In genomic region chr3R:7265567-7266208, dm6 we compare ENCODE assay signal across 1 fruit fly cellular context.
TF ChIP-seq lines count a peak whose summit lies in the region.

Gene Gld, minus strand, starts transcription at chr3R:7265703.
Gene Syt4, plus strand, starts transcription at chr3R:7266065.

TF ChIP-seq in whole organism, embryonic, 481 proteins besides CTCF, POLR2A, EP300 and RAD21 (continued from another document):
- TF ChIP-seq Xbp1 (GFP tag; optimal IDR thresholded peaks at IDR 0.05; lab: Kevin White, UChicago) (no peak), hth (optimal IDR thresholded peaks at IDR 0.05; lab: Kevin White, UChicago) (no peak), tin (GFP tag; optimal IDR thresholded peaks at IDR 0.05; lab: Kevin White, UChicago) (no peak), CG17359 (tag; optimal IDR thresholded peaks at IDR 0.05; lab: Kevin White, UChicago) (no peak), HLH54F (GFP tag; optimal IDR thresholded peaks at IDR 0.05; lab: Kevin White, UChicago) (no peak), cato (GFP tag; optimal IDR thresholded peaks at IDR 0.05; lab: Kevin White, UChicago; ENCODE audit: borderline replicate concordance) (no peak), nerfin-1 (tag; optimal IDR thresholded peaks at IDR 0.05; lab: Kevin White, UChicago) (no peak), CG30020 (tag; optimal IDR thresholded peaks at IDR 0.05; lab: Kevin White, UChicago) (no peak), Awh (GFP tag; IDR thresholded peaks at IDR 0.05; lab: Robert Waterston, UW) (no peak), croc (GFP tag; conservative IDR thresholded peaks at IDR 0.05; lab: Robert Waterston, UW) (no peak), Spps (tag; optimal IDR thresholded peaks at IDR 0.05; lab: Kevin White, UChicago) (no peak), Optix (GFP tag; IDR thresholded peaks at IDR 0.05; lab: Robert Waterston, UW) (no peak), seq (GFP tag; IDR thresholded peaks at IDR 0.05; lab: Robert Waterston, UW) (0 out of 2 replicates have a peak, but pooled peaks have one; percentile 26), dysf (GFP tag; IDR thresholded peaks at IDR 0.05; lab: Robert Waterston, UW) (no peak), CG12299 (tag; optimal IDR thresholded peaks at IDR 0.05; lab: Kevin White, UChicago) (no peak), Lpt (GFP tag; optimal IDR thresholded peaks at IDR 0.05; lab: Kevin White, UChicago) (no peak), CG11695 (GFP tag; IDR thresholded peaks at IDR 0.05; lab: Robert Waterston, UW) (no peak), CG11093 (GFP tag; IDR thresholded peaks at IDR 0.05; lab: Robert Waterston, UW) (no peak), CG1647 (GFP tag; optimal IDR thresholded peaks at IDR 0.05; lab: Kevin White, UChicago) (no peak), Mrtf (GFP tag; IDR thresholded peaks at IDR 0.05; lab: Robert Waterston, UW) (no peak), NC2α (GFP tag; optimal IDR thresholded peaks at IDR 0.05; lab: Kevin White, UChicago) (no peak), Chrac-16 (GFP tag; optimal IDR thresholded peaks at IDR 0.05; lab: Kevin White, UChicago) (no peak), trem (tag; optimal IDR thresholded peaks at IDR 0.05; lab: Kevin White, UChicago) (no peak), Opbp (GFP tag; IDR thresholded peaks at IDR 0.05; lab: Robert Waterston, UW; ENCODE audit: partially characterized antibody) (no peak), luna (GFP tag; optimal IDR thresholded peaks at IDR 0.05; lab: Kevin White, UChicago) (no peak), tup (GFP tag; optimal IDR thresholded peaks at IDR 0.05; lab: Kevin White, UChicago) (no peak), dmrt99B (tag; optimal IDR thresholded peaks at IDR 0.05; lab: Kevin White, UChicago) (no peak), ro (GFP tag; IDR thresholded peaks at IDR 0.05; lab: Robert Waterston, UW) (no peak), Hmr (GFP tag; optimal IDR thresholded peaks at IDR 0.05; lab: Kevin White, UChicago) (no peak), CG34224 (GFP tag; IDR thresholded peaks at IDR 0.05; lab: Robert Waterston, UW; ENCODE audit: partially characterized antibody) (no peak), sr (GFP tag; IDR thresholded peaks at IDR 0.05; lab: Robert Waterston, UW) (no peak), CG43689 (GFP tag; IDR thresholded peaks at IDR 0.05; lab: Robert Waterston, UW) (no peak), CG6654 (GFP tag; optimal IDR thresholded peaks at IDR 0.05; lab: Kevin White, UChicago) (no peak), ewg (GFP tag; optimal IDR thresholded peaks at IDR 0.05; lab: Kevin White, UChicago) (peak; percentile 91), CG6791 (GFP tag; IDR thresholded peaks at IDR 0.05; lab: Robert Waterston, UW; ENCODE audit: partially characterized antibody) (no peak), gce (GFP tag; IDR thresholded peaks at IDR 0.05; lab: Robert Waterston, UW) (no peak), amos (GFP tag; IDR thresholded peaks at IDR 0.05; lab: Robert Waterston, UW; ENCODE audit: partially characterized antibody) (no peak), CG2875 (GFP tag; optimal IDR thresholded peaks at IDR 0.05; lab: Kevin White, UChicago) (no peak), CG33557 (GFP tag; optimal IDR thresholded peaks at IDR 0.05; lab: Kevin White, UChicago) (no peak), CG5180 (GFP tag; optimal IDR thresholded peaks at IDR 0.05; lab: Kevin White, UChicago) (no peak), odd (GFP tag; optimal IDR thresholded peaks at IDR 0.05; lab: Kevin White, UChicago) (no peak), nerfin-2 (GFP tag; IDR thresholded peaks at IDR 0.05; lab: Robert Waterston, UW; ENCODE audit: partially characterized antibody) (no peak), klu (GFP tag; IDR thresholded peaks at IDR 0.05; lab: Robert Waterston, UW) (no peak), CG15514 (GFP tag; optimal IDR thresholded peaks at IDR 0.05; lab: Kevin White, UChicago) (no peak), Trl (optimal IDR thresholded peaks at IDR 0.05; lab: Kevin White, UChicago) (no peak), Trl (GFP tag; optimal IDR thresholded peaks at IDR 0.05; lab: Kevin White, UChicago) (no peak), gem (tag; optimal IDR thresholded peaks at IDR 0.05; lab: Kevin White, UChicago) (no peak), Doc3 (GFP tag; IDR thresholded peaks at IDR 0.05; lab: Robert Waterston, UW; ENCODE audit: partially characterized antibody) (no peak), scrt (GFP tag; optimal IDR thresholded peaks at IDR 0.05; lab: Kevin White, UChicago) (peak; percentile 27), sob (GFP tag; IDR thresholded peaks at IDR 0.05; lab: Robert Waterston, UW) (no peak), CG33213 (GFP tag; optimal IDR thresholded peaks at IDR 0.05; lab: Kevin White, UChicago) (no peak), esg (GFP tag; conservative IDR thresholded peaks at IDR 0.05; lab: Robert Waterston, UW) (no peak), CG11456 (GFP tag; IDR thresholded peaks at IDR 0.05; lab: Robert Waterston, UW) (no peak), C15 (GFP tag; IDR thresholded peaks at IDR 0.05; lab: Robert Waterston, UW) (no peak), Dll (GFP tag; IDR thresholded peaks at IDR 0.05; lab: Robert Waterston, UW; ENCODE audit: partially characterized antibody) (no peak), CG5953 (GFP tag; IDR thresholded peaks at IDR 0.05; lab: Robert Waterston, UW) (no peak), CG32532 (GFP tag; IDR thresholded peaks at IDR 0.05; lab: Robert Waterston, UW) (no peak)
